Fruit fly (Drosophila melanogaster) Kc167 (cell line): ENCODE data around the gene RpS21.

Experiments
- Myc ChIP-seq: fragments of >200 bp; optimal IDR thresholded peaks from 2 replicates; lab custom pipeline; 2017; ENCODE audit warnings: missing external identifiers
- Sin3A ChIP-seq: fragments of >200 bp; optimal IDR thresholded peaks from 2 replicates; lab custom pipeline; 2018; ENCODE audit warnings: missing external identifiers
- h ChIP-seq: fragments of >200 bp; optimal IDR thresholded peaks from 3 replicates; lab custom pipeline; 2018; ENCODE audit warnings: missing external identifiers
- insv ChIP-seq: fragments of >200 bp; optimal IDR thresholded peaks from 3 replicates; lab custom pipeline; 2018; ENCODE audit warnings: missing external identifiers
- psq ChIP-seq: fragments of >200 bp; optimal IDR thresholded peaks from 2 replicates; lab custom pipeline; 2017; ENCODE audit warnings: missing external identifiers
- ttk ChIP-seq: sonication (Bioruptor generic); optimal IDR thresholded peaks from 2 replicates; lab custom pipeline; 2017; ENCODE audit warnings: missing external identifiers

RpS21 gene

dm6 chr2L:2862621-2862962 is 6.7 kb downstream of the RpS21 start:
- TF ChIP-seq Sin3A (no peak), ttk (lab: Kevin White, UChicago) (no peak), psq (lab: Kevin White, UChicago) (no peak), Myc (no peak), insv (lab: Kevin White, UChicago) (no peak), h (no peak)

DNA sequence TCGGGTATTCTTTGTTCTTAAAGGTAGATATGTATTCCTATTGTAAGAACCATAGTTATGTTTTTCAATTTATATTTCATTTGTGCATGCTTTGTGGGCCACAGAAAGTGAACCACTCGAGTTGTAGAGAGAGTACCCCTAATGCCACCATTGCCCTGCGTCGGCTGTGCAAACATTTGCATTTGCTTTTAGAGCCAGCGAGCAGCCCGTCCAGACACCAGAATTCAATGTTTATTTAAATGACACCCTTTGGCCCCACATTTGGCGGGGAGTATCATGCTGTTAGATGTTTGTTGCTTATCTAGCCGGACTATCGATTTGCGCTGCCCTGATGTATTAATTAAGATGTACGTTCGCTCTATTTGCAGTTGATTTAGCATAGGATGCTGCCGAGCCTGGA is 8.7 kb downstream of the RpS21 start:
- TF ChIP-seq psq (lab: Kevin White, UChicago), result no peak
- TF ChIP-seq Myc, result no peak
- no peak for TF ChIP-seq h
- no peak for TF ChIP-seq insv (lab: Kevin White, UChicago)
- no peak for TF ChIP-seq Sin3A
- no peak for TF ChIP-seq ttk (lab: Kevin White, UChicago)

DNA sequence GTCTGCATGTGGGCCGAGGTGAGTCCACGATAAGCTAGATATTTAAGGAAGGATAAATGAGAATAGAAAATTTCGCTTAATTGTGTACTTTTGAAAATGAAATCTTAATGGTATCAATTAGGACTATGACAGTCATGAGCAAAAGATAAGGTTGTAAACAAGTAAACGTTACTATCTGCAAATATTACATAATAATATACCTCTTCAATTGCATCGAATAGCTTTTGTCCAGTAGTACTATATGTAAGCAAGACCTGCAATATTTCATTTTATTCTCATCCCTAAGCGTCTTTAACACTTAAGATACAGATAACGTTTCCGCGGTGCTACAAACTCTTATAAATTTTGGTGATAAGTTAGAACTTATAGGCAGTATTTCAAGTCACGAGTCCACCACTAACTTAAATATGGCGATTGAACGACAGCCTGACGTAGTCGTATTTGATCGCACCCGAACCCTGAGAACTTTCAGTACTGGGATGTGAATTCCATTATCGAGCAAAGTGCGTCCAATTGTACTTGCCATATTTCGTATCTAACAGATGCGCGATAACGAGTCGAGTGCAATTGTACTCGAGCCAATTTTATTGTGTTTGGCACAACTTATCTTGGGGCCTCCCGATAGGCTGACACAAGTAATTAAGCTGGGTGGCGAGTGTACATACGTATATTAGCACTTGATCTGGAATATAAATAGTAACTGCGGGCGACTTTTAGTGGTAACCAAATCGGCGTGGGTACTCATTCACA is 9.9 kb downstream of the RpS21 start:
- TF ChIP-seq insv (lab: Kevin White, UChicago) (no peak), h (no peak), ttk (lab: Kevin White, UChicago) (no peak), Myc (no peak), Sin3A (no peak), psq (lab: Kevin White, UChicago) (no peak)

dm6 chr2L:2869008-2869702 is 13.3 kb downstream of the RpS21 start, which contains the start of gene CG8813:
TSS of gene CG8813 (plus strand) at chr2L:2869652.
- TF ChIP-seq psq (lab: Kevin White, UChicago), result no peak
- no peak for TF ChIP-seq h
- TF ChIP-seq insv (lab: Kevin White, UChicago), result no peak
- TF ChIP-seq Sin3A, result no peak
- TF ChIP-seq ttk (lab: Kevin White, UChicago), result no peak
- no peak for TF ChIP-seq Myc

DNA sequence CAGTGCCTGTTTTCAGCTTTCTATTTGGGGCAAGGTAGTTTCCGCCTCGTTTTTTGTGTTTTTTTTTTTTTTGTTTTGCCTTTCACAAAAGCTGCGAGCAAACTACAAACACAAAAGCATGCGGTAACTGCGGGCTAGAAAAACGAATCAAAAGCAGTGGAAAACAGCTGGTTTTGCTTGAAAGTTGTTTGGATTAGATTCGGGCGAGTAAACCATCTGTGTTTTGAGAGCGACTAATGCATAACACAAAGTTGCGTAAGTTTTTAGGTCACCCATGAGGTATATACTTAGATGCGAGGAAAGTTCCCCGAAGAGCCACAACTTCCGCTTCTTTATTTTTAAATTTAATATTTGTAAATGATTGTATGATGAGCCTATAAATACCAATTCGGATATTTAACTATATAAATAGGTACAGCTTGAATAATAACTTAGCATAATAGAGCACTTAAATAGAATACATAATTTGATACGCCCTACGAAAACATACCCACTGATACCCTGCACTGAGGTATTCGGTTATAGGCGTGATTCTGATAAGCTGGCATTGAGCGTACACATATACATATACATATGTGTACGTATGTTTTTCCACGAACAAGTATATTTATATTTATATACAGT is 16.6 kb downstream of the RpS21 start:
- no peak for TF ChIP-seq h

dm6 chr2L:2872968-2873728 is 17.3 kb downstream of the RpS21 start:
- TF ChIP-seq h (no peak), Sin3A (no peak), insv (lab: Kevin White, UChicago) (no peak), psq (lab: Kevin White, UChicago) (no peak), Myc (no peak), ttk (lab: Kevin White, UChicago) (no peak)

- TF ChIP-seq ttk (lab: Kevin White, UChicago), result no peak
- no peak for TF ChIP-seq Myc
- no peak for TF ChIP-seq insv (lab: Kevin White, UChicago)
- TF ChIP-seq Sin3A, result no peak
- TF ChIP-seq h, result no peak
- no peak for TF ChIP-seq psq (lab: Kevin White, UChicago)
Measured at dm6 chr2L:2873729-2874127, 17.9 kb downstream of the RpS21 start.

DNA sequence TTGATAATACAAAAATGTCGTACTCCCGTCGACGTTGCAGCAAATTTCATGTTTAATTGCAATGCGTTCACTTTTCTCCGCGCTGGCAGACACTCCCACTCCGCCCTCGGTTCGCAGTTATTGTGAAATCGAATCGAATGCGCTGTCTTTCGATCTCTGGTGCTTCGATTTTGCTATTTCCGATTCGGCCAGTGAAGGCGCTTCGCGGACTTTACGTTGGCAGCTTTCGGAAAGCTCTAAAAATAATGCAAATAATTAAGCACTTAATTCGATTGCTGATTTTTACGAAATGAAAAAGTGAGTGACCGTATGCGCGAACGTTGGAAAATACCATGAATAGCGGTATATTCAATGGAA is 18.3 kb downstream of the RpS21 start, which contains the start of gene Ifrd1:
Gene Ifrd1 (minus strand): TSS at position 305 of the 357 bp plus-strand sequence.
- no peak for TF ChIP-seq h
- TF ChIP-seq psq (lab: Kevin White, UChicago), result no peak
- TF ChIP-seq Sin3A, result no peak
- no peak for TF ChIP-seq Myc
- no peak for TF ChIP-seq insv (lab: Kevin White, UChicago)
- TF ChIP-seq ttk (lab: Kevin White, UChicago), result no peak

dm6 chr2L:2874542-2875194 is 18.8 kb downstream of the RpS21 start, which contains the start of gene CG8814:
TSS of gene CG8814 (plus strand) at chr2L:2874890.
- TF ChIP-seq Sin3A (no peak), Myc (no peak), h (no peak), ttk (lab: Kevin White, UChicago) (no peak), insv (lab: Kevin White, UChicago) (no peak), psq (lab: Kevin White, UChicago) (no peak)

dm6 chr2L:2878188-2878587 is 22.3 kb downstream of the RpS21 start, which contains the start of the genes Prx6a and Sbat:
TSS of gene Prx6a (minus strand) at chr2L:2878232.
TSS of gene Sbat (plus strand) at chr2L:2878344.
- TF ChIP-seq h (no peak), Myc (no peak), ttk (lab: Kevin White, UChicago) (no peak), psq (lab: Kevin White, UChicago) (no peak), Sin3A (no peak), insv (lab: Kevin White, UChicago) (no peak)

dm6 chr2L:2878859-2879258 is 23.0 kb downstream of the RpS21 start, which contains the start of gene RabGGTb:
TSS of gene RabGGTb (plus strand) at chr2L:2879112.
- TF ChIP-seq h (no peak), psq (lab: Kevin White, UChicago) (no peak), Sin3A (no peak), insv (lab: Kevin White, UChicago) (no peak), ttk (lab: Kevin White, UChicago) (no peak), Myc (no peak)
